Fruit fly (Drosophila melanogaster): Measurements from ENCODE around the gene Zcchc7.

Zcchc7 gene

dm6 chr3L:16801499-16802452, 43.4 kb upstream of the Zcchc7 start (continued):
- TF ChIP-seq Max (GFP tag; optimal IDR thresholded peaks at IDR 0.05): peak; percentile 56
- TF ChIP-seq stc (GFP tag; IDR thresholded peaks at IDR 0.05): peak; percentile 26; the same call in 1 of the 2 replicates
- TF ChIP-seq Meics (GFP tag; optimal IDR thresholded peaks at IDR 0.05): peak; percentile 56
- no peak for TF ChIP-seq Scr (GFP tag; IDR thresholded peaks at IDR 0.05; ENCODE audit: partially characterized antibody)
- TF ChIP-seq fu2 (GFP tag; optimal IDR thresholded peaks at IDR 0.05): no peak
- TF ChIP-seq CG1647 (GFP tag; optimal IDR thresholded peaks at IDR 0.05): peak; percentile 8
- peak; percentile 92 for TF ChIP-seq sens (GFP tag)
- no peak for TF ChIP-seq CG7271 (tag; optimal IDR thresholded peaks at IDR 0.05)
- TF ChIP-seq fd3F (GFP tag; optimal IDR thresholded peaks at IDR 0.05): no peak
- TF ChIP-seq HLH54F (GFP tag; optimal IDR thresholded peaks at IDR 0.05): peak; percentile 23
- peak; percentile 38 for TF ChIP-seq slou (GFP tag; optimal IDR thresholded peaks at IDR 0.05)
- TF ChIP-seq Atf3 (GFP tag; optimal IDR thresholded peaks at IDR 0.05): no peak
- no peak for TF ChIP-seq CG31224 (GFP tag; IDR thresholded peaks at IDR 0.05)
- no peak for TF ChIP-seq CG12744 (GFP tag; optimal IDR thresholded peaks at IDR 0.05)
- peak; percentile 80 for TF ChIP-seq CG10979 (tag; optimal IDR thresholded peaks at IDR 0.05)
- TF ChIP-seq CG17612 (GFP tag; IDR thresholded peaks at IDR 0.05): no peak
- TF ChIP-seq Vsx1 (GFP tag; optimal IDR thresholded peaks at IDR 0.05): no peak
- TF ChIP-seq D19A (tag; optimal IDR thresholded peaks at IDR 0.05): peak; percentile 42
- no peak for TF ChIP-seq Lim3 (GFP tag; IDR thresholded peaks at IDR 0.05)
- TF ChIP-seq klu (GFP tag; IDR thresholded peaks at IDR 0.05): no peak
- TF ChIP-seq CG9215 (GFP tag; IDR thresholded peaks at IDR 0.05): peak; percentile 54; the same call in 1 of the 2 replicates
- TF ChIP-seq ase (GFP tag; IDR thresholded peaks at IDR 0.05): no peak
- 0 out of 3 replicates have a peak, but pooled peaks have one; percentile 52 for TF ChIP-seq CG3726 (GFP tag; IDR thresholded peaks at IDR 0.05)
- peak; percentile 80 for TF ChIP-seq Ets65A (GFP tag)
- TF ChIP-seq pros (GFP tag; optimal IDR thresholded peaks at IDR 0.05): peak; percentile 11
- TF ChIP-seq CG5245 (GFP tag; optimal IDR thresholded peaks at IDR 0.05): peak; percentile 53
- no peak for TF ChIP-seq CG2889 (GFP tag; IDR thresholded peaks at IDR 0.05)
- TF ChIP-seq hbn (GFP tag; IDR thresholded peaks at IDR 0.05; ENCODE audit: partially characterized antibody): no peak
- TF ChIP-seq CG14965 (GFP tag; optimal IDR thresholded peaks at IDR 0.05; ENCODE audit: borderline replicate concordance): no peak
- no peak for TF ChIP-seq ash1 (GFP tag; optimal IDR thresholded peaks at IDR 0.05)
- TF ChIP-seq CG13287 (GFP tag; IDR thresholded peaks at IDR 0.05; ENCODE audit: partially characterized antibody): no peak
- peak; percentile 67 for TF ChIP-seq Med (GFP tag)
- TF ChIP-seq CG8281 (tag; optimal IDR thresholded peaks at IDR 0.05): peak; percentile 12
- no peak for TF ChIP-seq CG8478 (optimal IDR thresholded peaks at IDR 0.05)
- peak; percentile 60 for TF ChIP-seq CG30403 (GFP tag; optimal IDR thresholded peaks at IDR 0.05)
- TF ChIP-seq CG15269 (tag; optimal IDR thresholded peaks at IDR 0.05): peak; percentile 25
- TF ChIP-seq Mrtf (GFP tag; IDR thresholded peaks at IDR 0.05): no peak
- TF ChIP-seq twi (tag; optimal IDR thresholded peaks at IDR 0.05): no peak
- peak; percentile 28 for TF ChIP-seq lmd (GFP tag; IDR thresholded peaks at IDR 0.05)
- no peak for TF ChIP-seq insv (GFP tag; optimal IDR thresholded peaks at IDR 0.05)
- TF ChIP-seq sens-2 (GFP tag; IDR thresholded peaks at IDR 0.05): no peak
- TF ChIP-seq br (optimal IDR thresholded peaks at IDR 0.05): no peak
- peak; percentile 73 for TF ChIP-seq Blimp-1 (GFP tag; optimal IDR thresholded peaks at IDR 0.05)
- TF ChIP-seq CoRest (tag; optimal IDR thresholded peaks at IDR 0.05): peak; percentile 60
- TF ChIP-seq YL-1 (GFP tag; optimal IDR thresholded peaks at IDR 0.05): no peak
- no peak for TF ChIP-seq CG3847 (GFP tag; IDR thresholded peaks at IDR 0.05)
- TF ChIP-seq seq (GFP tag; IDR thresholded peaks at IDR 0.05): no peak
- TF ChIP-seq CG17912 (GFP tag; optimal IDR thresholded peaks at IDR 0.05): no peak
- TF ChIP-seq Sox102F (GFP tag; optimal IDR thresholded peaks at IDR 0.05): peak; percentile 60
- peak; percentile 43 for TF ChIP-seq tio (GFP tag; optimal IDR thresholded peaks at IDR 0.05)

Data from whole organism, embryonic.